Fruit fly (Drosophila melanogaster): ENCODE measurements around the gene Ggt-1.

The Ggt-1 gene

DNA sequence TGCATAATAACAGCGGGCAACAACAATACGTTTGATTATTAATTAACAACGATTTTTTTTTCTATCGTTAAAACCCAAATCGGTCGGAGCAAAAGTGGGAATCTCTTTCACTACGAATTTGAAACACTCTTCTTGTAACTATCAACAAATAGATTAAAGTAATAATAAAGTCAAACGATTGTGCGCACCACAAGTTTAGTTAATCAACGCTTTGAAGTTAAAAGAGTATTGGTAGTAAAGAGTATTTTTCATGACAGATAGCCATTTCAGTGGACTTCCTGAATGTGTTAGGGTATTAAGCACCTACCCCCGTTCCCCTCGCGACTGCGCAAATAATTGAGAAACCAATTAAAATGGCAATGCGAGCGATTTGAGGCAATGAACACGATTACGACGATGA lies 34.5 kb upstream of the Ggt-1 start (continued):
- no peak for TF ChIP-seq fru (optimal IDR thresholded peaks at IDR 0.05)
- no peak for TF ChIP-seq amos (GFP tag; IDR thresholded peaks at IDR 0.05; ENCODE audit: partially characterized antibody)
- peak; percentile 48 for TF ChIP-seq Max (GFP tag; optimal IDR thresholded peaks at IDR 0.05)
- peak; percentile 71 for TF ChIP-seq cwo (GFP tag; optimal IDR thresholded peaks at IDR 0.05)
- no peak for TF ChIP-seq CG2129 (GFP tag; IDR thresholded peaks at IDR 0.05; ENCODE audit: partially characterized antibody)
- TF ChIP-seq stwl (tag; optimal IDR thresholded peaks at IDR 0.05) = no peak
- TF ChIP-seq dm (GFP tag; optimal IDR thresholded peaks at IDR 0.05) = peak; percentile 40
- TF ChIP-seq CG2678 (tag; optimal IDR thresholded peaks at IDR 0.05) = peak; percentile 87
- no peak for TF ChIP-seq pita (GFP tag; optimal IDR thresholded peaks at IDR 0.05)
- TF ChIP-seq CG13894 (tag; optimal IDR thresholded peaks at IDR 0.05) = peak; percentile 64
- TF ChIP-seq Fer1 (GFP tag; optimal IDR thresholded peaks at IDR 0.05) = peak; percentile 76
- TF ChIP-seq Sin3A (optimal IDR thresholded peaks at IDR 0.05) = no peak
- TF ChIP-seq CG6689 (GFP tag; IDR thresholded peaks at IDR 0.05) = peak; percentile 86
- TF ChIP-seq crc (GFP tag; optimal IDR thresholded peaks at IDR 0.05) = peak; percentile 50
- TF ChIP-seq Doc3 (GFP tag; IDR thresholded peaks at IDR 0.05; ENCODE audit: partially characterized antibody) = no peak
- TF ChIP-seq Bgb (GFP tag; IDR thresholded peaks at IDR 0.05; ENCODE audit: partially characterized antibody) = no peak
- no peak for TF ChIP-seq mld (GFP tag; IDR thresholded peaks at IDR 0.05; ENCODE audit: partially characterized antibody)
- peak; percentile 26 for TF ChIP-seq dmrt11E (tag; optimal IDR thresholded peaks at IDR 0.05)
- TF ChIP-seq nom (GFP tag; optimal IDR thresholded peaks at IDR 0.05) = no peak
- TF ChIP-seq CG4328 (GFP tag; optimal IDR thresholded peaks at IDR 0.05) = peak; percentile 12
- no peak for TF ChIP-seq BEAF-32 (GFP tag; optimal IDR thresholded peaks at IDR 0.05)
- no peak for TF ChIP-seq nerfin-2 (GFP tag; IDR thresholded peaks at IDR 0.05; ENCODE audit: partially characterized antibody)
- TF ChIP-seq bsh (GFP tag; optimal IDR thresholded peaks at IDR 0.05) = peak in 1 of 2 experiments; percentile 71
- peak; percentile 71 for TF ChIP-seq CG1647 (GFP tag; optimal IDR thresholded peaks at IDR 0.05)
- peak; percentile 31 for TF ChIP-seq shn (GFP tag; optimal IDR thresholded peaks at IDR 0.05)
- TF ChIP-seq Ets65A (GFP tag) = peak; percentile 96
- TF ChIP-seq E2f1 (GFP tag; IDR thresholded peaks at IDR 0.05) = peak; percentile 88
- TF ChIP-seq HHEX (GFP tag; optimal IDR thresholded peaks at IDR 0.05) = peak; percentile 75
- peak; percentile 74 for TF ChIP-seq Oaz (GFP tag; IDR thresholded peaks at IDR 0.05)
- TF ChIP-seq Spps (tag; optimal IDR thresholded peaks at IDR 0.05) = no peak
- peak; percentile 62 for TF ChIP-seq CG18619 (GFP tag; optimal IDR thresholded peaks at IDR 0.05)
- peak; percentile 43 for TF ChIP-seq Nf-YB (GFP tag; optimal IDR thresholded peaks at IDR 0.05)
- TF ChIP-seq Dbx (GFP tag; IDR thresholded peaks at IDR 0.05) = peak; percentile 88
- peak; percentile 26 for TF ChIP-seq CG30431 (GFP tag; optimal IDR thresholded peaks at IDR 0.05)
- peak; percentile 66 for TF ChIP-seq tin (GFP tag; optimal IDR thresholded peaks at IDR 0.05)
- peak; percentile 45 for TF ChIP-seq CG15011 (GFP tag; optimal IDR thresholded peaks at IDR 0.05)
- no peak for TF ChIP-seq knrl (GFP tag; IDR thresholded peaks at IDR 0.05; ENCODE audit: partially characterized antibody)
- peak; percentile 36; the same call in 1 of the 2 replicates for TF ChIP-seq chm (GFP tag; IDR thresholded peaks at IDR 0.05)
- no peak for TF ChIP-seq Dll (GFP tag; IDR thresholded peaks at IDR 0.05; ENCODE audit: partially characterized antibody)
- TF ChIP-seq Nf-YC (tag; optimal IDR thresholded peaks at IDR 0.05) = peak; percentile 66
- no peak for TF ChIP-seq CG14860 (GFP tag; IDR thresholded peaks at IDR 0.05; ENCODE audit: partially characterized antibody)
- peak; percentile 60 for TF ChIP-seq CG10979 (tag; optimal IDR thresholded peaks at IDR 0.05)
- TF ChIP-seq insv (GFP tag; optimal IDR thresholded peaks at IDR 0.05) = no peak
- TF ChIP-seq CG17361 (GFP tag; IDR thresholded peaks at IDR 0.05) = peak; percentile 75
- no peak for TF ChIP-seq ato (GFP tag; IDR thresholded peaks at IDR 0.05; ENCODE audit: partially characterized antibody)
- peak; percentile 19 for TF ChIP-seq CG31388 (GFP tag; optimal IDR thresholded peaks at IDR 0.05)
- peak; percentile 30 for TF ChIP-seq CG3407 (GFP tag; optimal IDR thresholded peaks at IDR 0.05)
- TF ChIP-seq fd3F (GFP tag; optimal IDR thresholded peaks at IDR 0.05) = peak; percentile 81
- peak; percentile 39; the same call in 1 of the 2 replicates for TF ChIP-seq CG43689 (GFP tag; IDR thresholded peaks at IDR 0.05)
- TF ChIP-seq gem (tag; optimal IDR thresholded peaks at IDR 0.05) = peak; percentile 88

Data from whole organism, embryonic.